Worm (Caenorhabditis elegans) whole organism, L3 larva: ENCODE measurements around the gene frk-1.

Source experiments
- R02D3.7 ChIP-seq: fragments of 150-350 bp; optimal IDR thresholded peaks from 2 replicates; lab custom pipeline; 2014; ENCODE audit warnings: missing biosample characterization, missing genetic modification characterization
- ZK546.5 ChIP-seq: sonication (generic microtip); optimal IDR thresholded peaks from 2 replicates; lab custom pipeline; 2017; ENCODE audit warnings: missing biosample characterization, missing genetic modification characterization
- aly-2 ChIP-seq: fragments of 150-350 bp; optimal IDR thresholded peaks from 2 replicates; lab custom pipeline; 2014; ENCODE audit warnings: missing biosample characterization, missing genetic modification characterization
- ama-1 ChIP-seq: fragments of 150-350 bp; optimal IDR thresholded peaks from 2 replicates; lab custom pipeline; 2018
- ceh-16 ChIP-seq: sonication (generic microtip); optimal IDR thresholded peaks from 2 replicates; lab custom pipeline; 2017; ENCODE audit warnings: missing biosample characterization, missing genetic modification characterization
- ceh-28 ChIP-seq: fragments of 150-350 bp; optimal IDR thresholded peaks from 2 replicates; lab custom pipeline; 2014; ENCODE audit warnings: missing biosample characterization, missing genetic modification reagents, missing genetic modification characterization
- egl-27 ChIP-seq: sonication (generic microtip); optimal IDR thresholded peaks from 4 replicates; lab custom pipeline; 2017; ENCODE audit warnings: missing biosample characterization, missing genetic modification reagents, missing genetic modification characterization
- egl-5 ChIP-seq: fragments of 150-350 bp; optimal IDR thresholded peaks from 2 replicates; lab custom pipeline; 2017; ENCODE audit warnings: missing biosample characterization, missing genetic modification reagents, missing genetic modification characterization, inconsistent platforms
- elt-2 ChIP-seq: sonication (generic microtip); optimal IDR thresholded peaks from 2 replicates; lab custom pipeline; 2016; ENCODE audit warnings: missing genetic modification reagents, mild to moderate bottlenecking, missing genetic modification characterization, missing compliant biosample characterization
- elt-3 ChIP-seq, 3 experiments: fragments of 150-350 bp in 1 of 3; sonication (generic microtip) in 2 of 3; optimal IDR thresholded peaks; 2 replicates in 2 of 3; 4 replicates in 1 of 3; lab custom pipeline; 2014 to 2017; ENCODE audit warnings: missing biosample characterization in 3 of 3, missing genetic modification characterization in 3 of 3
- eor-1 ChIP-seq, 2 experiments: fragments of 150-350 bp; optimal IDR thresholded peaks; 2 replicates each; lab custom pipeline; 2014 to 2018; ENCODE audit warnings: missing biosample characterization in 2 of 2, missing genetic modification characterization in 2 of 2
- fkh-10 ChIP-seq: sonication (generic microtip); optimal IDR thresholded peaks from 2 replicates; lab custom pipeline; 2017; ENCODE audit warnings: missing biosample characterization, missing genetic modification reagents, missing genetic modification characterization
- fkh-2 ChIP-seq: fragments of 150-350 bp; optimal IDR thresholded peaks from 2 replicates; lab custom pipeline; 2014; ENCODE audit warnings: missing biosample characterization, missing genetic modification reagents, missing genetic modification characterization
- fos-1 ChIP-seq: fragments of 150-350 bp; optimal IDR thresholded peaks from 2 replicates; lab custom pipeline; 2014; ENCODE audit warnings: missing biosample characterization, missing genetic modification characterization
- hmg-11 ChIP-seq: sonication (generic microtip); optimal IDR thresholded peaks from 2 replicates; lab custom pipeline; 2016; ENCODE audit warnings: missing genetic modification characterization, missing compliant biosample characterization
- lin-15B ChIP-seq: fragments of 150-350 bp; optimal IDR thresholded peaks from 2 replicates; lab custom pipeline; 2014; ENCODE audit warnings: missing biosample characterization, missing genetic modification characterization
- lin-39 ChIP-seq: fragments of 150-350 bp; optimal IDR thresholded peaks from 2 replicates; lab custom pipeline; 2018; ENCODE audit warnings: missing biosample characterization, missing genetic modification reagents, missing genetic modification characterization
- mdl-1 ChIP-seq: fragments of 150-350 bp; optimal IDR thresholded peaks from 2 replicates; lab custom pipeline; 2014; ENCODE audit warnings: missing biosample characterization, missing genetic modification characterization
- mml-1 ChIP-seq: fragments of 150-350 bp; sonication (generic microtip); optimal IDR thresholded peaks from 3 replicates; lab custom pipeline; 2014; ENCODE audit warnings: missing biosample characterization, missing genetic modification characterization
- nfya-1 ChIP-seq: sonication (generic microtip); optimal IDR thresholded peaks from 2 replicates; lab custom pipeline; 2017; ENCODE audit warnings: missing genetic modification characterization, mild to moderate bottlenecking, missing compliant biosample characterization, antibody characterized with exemption, moderate library complexity; ENCODE audit not compliant: insufficient read depth
- nhr-12 ChIP-seq: fragments of 150-350 bp; optimal IDR thresholded peaks from 2 replicates; lab custom pipeline; 2014; ENCODE audit warnings: missing biosample characterization, missing genetic modification characterization
- nhr-237 ChIP-seq: fragments of 150-350 bp; optimal IDR thresholded peaks from 2 replicates; lab custom pipeline; 2014; ENCODE audit warnings: missing biosample characterization, missing genetic modification characterization
- nhr-28 ChIP-seq: fragments of 150-350 bp; optimal IDR thresholded peaks from 2 replicates; lab custom pipeline; 2014; ENCODE audit warnings: missing biosample characterization, missing genetic modification characterization
- nhr-43 ChIP-seq: sonication (generic microtip); optimal IDR thresholded peaks from 2 replicates; lab custom pipeline; 2016; ENCODE audit warnings: mild to moderate bottlenecking, missing genetic modification characterization, missing compliant biosample characterization; ENCODE audit not compliant: poor library complexity, severe bottlenecking
- nhr-77 ChIP-seq: fragments of 150-350 bp; optimal IDR thresholded peaks from 2 replicates; lab custom pipeline; 2014; ENCODE audit warnings: missing biosample characterization, missing genetic modification characterization
- pha-4 ChIP-seq: fragments of 150-350 bp; optimal IDR thresholded peaks from 2 replicates; lab custom pipeline; 2014; ENCODE audit warnings: missing biosample characterization, missing genetic modification reagents, missing genetic modification characterization
- pqm-1 ChIP-seq: fragments of 150-350 bp; optimal IDR thresholded peaks from 2 replicates; lab custom pipeline; 2017; ENCODE audit warnings: missing biosample characterization, missing genetic modification characterization, inconsistent platforms
- sea-2 ChIP-seq: fragments of 150-350 bp; sonication (generic microtip); optimal IDR thresholded peaks from 4 replicates; lab custom pipeline; 2014; ENCODE audit warnings: missing biosample characterization, missing genetic modification reagents, missing genetic modification characterization
- snpc-4 ChIP-seq: fragments of 150-350 bp; optimal IDR thresholded peaks from 2 replicates; lab custom pipeline; 2014; ENCODE audit warnings: missing biosample characterization, missing genetic modification characterization
- tbx-2 ChIP-seq: sonication (generic microtip); optimal IDR thresholded peaks from 2 replicates; lab custom pipeline; 2016; ENCODE audit warnings: mild to moderate bottlenecking, missing genetic modification characterization, missing compliant biosample characterization
- unc-39 ChIP-seq: sonication (generic microtip); optimal IDR thresholded peaks from 4 replicates; lab custom pipeline; 2017; ENCODE audit warnings: missing biosample characterization, missing genetic modification characterization
- unc-62 ChIP-seq: fragments of 150-350 bp; sonication (generic microtip); optimal IDR thresholded peaks from 4 replicates; lab custom pipeline; 2014; ENCODE audit warnings: missing biosample characterization, missing genetic modification reagents, missing genetic modification characterization
- zag-1 ChIP-seq: fragments of 150-350 bp; optimal IDR thresholded peaks from 2 replicates; lab custom pipeline; 2014; ENCODE audit warnings: missing biosample characterization, missing genetic modification characterization
- ztf-11 ChIP-seq: fragments of 150-350 bp; optimal IDR thresholded peaks from 2 replicates; lab custom pipeline; 2014; ENCODE audit warnings: missing biosample characterization, missing genetic modification characterization
- ztf-4 ChIP-seq: fragments of 150-350 bp; optimal IDR thresholded peaks from 2 replicates; lab custom pipeline; 2014; ENCODE audit warnings: missing biosample characterization, missing genetic modification characterization

Gene frk-1

ce11 chrIV:10072527-10072926 is 29.5 kb downstream of the frk-1 start, which contains the start of gene W01B6.3:
Gene W01B6.3 (minus strand): TSS chrIV:10072627.
- TF ChIP-seq ztf-4 (tag; lab: Kevin White, UChicago) (no peak), mml-1 (tag; lab: Kevin White, UChicago) (no peak), zag-1 (no peak), fkh-2 (no peak), sea-2 (no peak), lin-39 (tag; lab: Kevin White, UChicago) (no peak), ztf-11 (tag; lab: Kevin White, UChicago) (no peak), nhr-237 (no peak), ZK546.5 (no peak), mdl-1 (tag; lab: Kevin White, UChicago) (no peak), hmg-11 (no peak), R02D3.7 (tag; lab: Kevin White, UChicago) (no peak), egl-27 (tag; lab: Kevin White, UChicago) (no peak), nhr-43 (tag; lab: Kevin White, UChicago) (no peak), unc-39 (tag; lab: Kevin White, UChicago) (no peak)
- TF ChIP-seq, all 47 proteins: peak for 0

- TF ChIP-seq nfya-1 (tag; lab: Kevin White, UChicago) (no peak), ztf-11 (tag; lab: Kevin White, UChicago) (no peak), pha-4 (tag; lab: Kevin White, UChicago) (no peak), zag-1 (no peak), mml-1 (tag; lab: Kevin White, UChicago) (no peak), egl-5 (tag; lab: Kevin White, UChicago) (no peak), sea-2 (no peak), nhr-28 (tag; lab: Kevin White, UChicago) (no peak), ama-1 (lab: Kevin White, UChicago) (no peak), tbx-2 (tag; lab: Kevin White, UChicago) (no peak), lin-15B (no peak), pqm-1 (tag; lab: Kevin White, UChicago) (no peak), elt-3 (tag; optimal IDR thresholded peaks at IDR 0.05; lab: Kevin White, UChicago) (no peak), hmg-11 (no peak), elt-2 (tag; lab: Kevin White, UChicago) (no peak), nhr-237 (no peak)
Observed at ce11 chrIV:10075034-10075510, 32.1 kb downstream of the frk-1 start, which contains the start of the genes ttbk-4 and W01B6.4. Gene ttbk-4 (minus strand): TSS chrIV:10075134. Gene W01B6.4 (plus strand): TSS chrIV:10075460.

- TF ChIP-seq pha-4 (tag; lab: Kevin White, UChicago), result no peak
- TF ChIP-seq, all 47 proteins: peak for 0
Observed at ce11 chrIV:10075899-10076298, 32.9 kb downstream of the frk-1 start, which contains the start of gene W01B6.5. Gene W01B6.5 (plus strand): TSS chrIV:10076199.

- no peak for TF ChIP-seq egl-5 (tag; lab: Kevin White, UChicago)
- no peak for TF ChIP-seq ZK546.5
- TF ChIP-seq zag-1, result no peak
- no peak for TF ChIP-seq snpc-4 (tag; lab: Kevin White, UChicago)
- TF ChIP-seq fkh-2, result no peak
- no peak for TF ChIP-seq unc-39 (tag; lab: Kevin White, UChicago)
- no peak for TF ChIP-seq ceh-16 (tag; lab: Kevin White, UChicago)
- TF ChIP-seq unc-62, result no peak
- no peak for TF ChIP-seq pqm-1 (tag; lab: Kevin White, UChicago)
- TF ChIP-seq nhr-77 (tag; lab: Kevin White, UChicago), result no peak
- no peak for TF ChIP-seq ceh-28 (tag; lab: Kevin White, UChicago)
- no peak for TF ChIP-seq egl-27 (tag; lab: Kevin White, UChicago)
- no peak for TF ChIP-seq nhr-28 (tag; lab: Kevin White, UChicago)
- no peak for TF ChIP-seq ztf-11 (tag; lab: Kevin White, UChicago)
- no peak for TF ChIP-seq nhr-12 (tag; lab: Kevin White, UChicago)
- no peak for TF ChIP-seq lin-39 (tag; lab: Kevin White, UChicago)
- no peak for TF ChIP-seq eor-1 (tag; optimal IDR thresholded peaks at IDR 0.05; lab: Kevin White, UChicago)
- TF ChIP-seq lin-15B, result no peak
Observed at ce11 chrIV:10078003-10078402, 35.0 kb downstream of the frk-1 start.

- TF ChIP-seq fkh-10 (GFP tag; lab: Kevin White, UChicago), result no peak
- TF ChIP-seq nhr-237, result no peak
- TF ChIP-seq aly-2, result no peak
- no peak for TF ChIP-seq sea-2
- no peak for TF ChIP-seq unc-39 (tag; lab: Kevin White, UChicago)
- TF ChIP-seq mml-1 (tag; lab: Kevin White, UChicago), result no peak
- no peak for TF ChIP-seq hmg-11
- no peak for TF ChIP-seq ceh-16 (tag; lab: Kevin White, UChicago)
- no peak for TF ChIP-seq fos-1 (tag; lab: Kevin White, UChicago)
Observed at ce11 chrIV:10080816-10081215, 37.8 kb downstream of the frk-1 start, which contains the start of gene W01B6.6. Gene W01B6.6 (plus strand): TSS chrIV:10081116.
